Worm (Caenorhabditis elegans): ENCODE data around the gene R08D7.4.

Gene R08D7.4

ce11 chrIII:9022535-9022934 is 50.8 kb downstream of the R08D7.4 start, which contains the start of gene F59B2.14:
Gene F59B2.14, minus strand, starts transcription at chrIII:9022635.
- no peak for TF ChIP-seq klf-2 (GFP tag; conservative IDR thresholded peaks at IDR 0.05)
- TF ChIP-seq ztf-29 (GFP tag; IDR thresholded peaks at IDR 0.05), result no peak
- no peak for TF ChIP-seq T22C8.4 (GFP tag; IDR thresholded peaks at IDR 0.05)
- no peak for TF ChIP-seq ztf-23 (GFP tag; IDR thresholded peaks at IDR 0.05)
- no peak for TF ChIP-seq flt-1 (GFP tag; IDR thresholded peaks at IDR 0.05)
- TF ChIP-seq ref-1 (GFP tag; conservative IDR thresholded peaks at IDR 0.05), result no peak
- no peak for TF ChIP-seq med-1 (GFP tag; optimal IDR thresholded peaks at IDR 0.05; ENCODE audit: insufficient read depth)
- TF ChIP-seq cog-1 (tag; optimal IDR thresholded peaks at IDR 0.05), result no peak
- TF ChIP-seq tab-1 (GFP tag; IDR thresholded peaks at IDR 0.05), result no peak

Measured in whole organism, midembryonic.